Worm (Caenorhabditis elegans) whole organism, late embryonic: ENCODE results near the gene glb-5.

Experiments used
- C38D4.7 ChIP-seq: fragments of 200-800 bp; sonication (Bioruptor generic); optimal IDR thresholded peaks from 2 replicates; lab custom pipeline; 2018; ENCODE audit warnings: mild to moderate bottlenecking, missing genetic modification characterization, moderate library complexity, missing compliant biosample characterization
- ahr-1 ChIP-seq: sonication (generic microtip); optimal IDR thresholded peaks from 2 replicates; lab custom pipeline; 2016; ENCODE audit warnings: missing genetic modification characterization, missing compliant biosample characterization
- dmd-4 ChIP-seq: sonication (generic microtip); optimal IDR thresholded peaks from 2 replicates; lab custom pipeline; 2016; ENCODE audit warnings: borderline replicate concordance, missing genetic modification characterization, missing compliant biosample characterization
- fkh-10 ChIP-seq: fragments of 150-350 bp; optimal IDR thresholded peaks from 2 replicates; lab custom pipeline; 2014; ENCODE audit warnings: missing biosample characterization, missing genetic modification reagents, missing genetic modification characterization
- lin-11 ChIP-seq: fragments of 200-800 bp; sonication (Bioruptor generic); optimal IDR thresholded peaks from 2 replicates; lab custom pipeline; 2018; ENCODE audit warnings: mild to moderate bottlenecking, missing genetic modification characterization, missing compliant biosample characterization
- nhr-11 ChIP-seq: fragments of 150-350 bp; optimal IDR thresholded peaks from 2 replicates; lab custom pipeline; 2014; ENCODE audit warnings: missing biosample characterization, missing genetic modification characterization
- pha-4 ChIP-seq: fragments of 150-350 bp; optimal IDR thresholded peaks from 2 replicates; lab custom pipeline; 2018; ENCODE audit warnings: missing biosample characterization, missing genetic modification reagents, missing genetic modification characterization

DNA sequence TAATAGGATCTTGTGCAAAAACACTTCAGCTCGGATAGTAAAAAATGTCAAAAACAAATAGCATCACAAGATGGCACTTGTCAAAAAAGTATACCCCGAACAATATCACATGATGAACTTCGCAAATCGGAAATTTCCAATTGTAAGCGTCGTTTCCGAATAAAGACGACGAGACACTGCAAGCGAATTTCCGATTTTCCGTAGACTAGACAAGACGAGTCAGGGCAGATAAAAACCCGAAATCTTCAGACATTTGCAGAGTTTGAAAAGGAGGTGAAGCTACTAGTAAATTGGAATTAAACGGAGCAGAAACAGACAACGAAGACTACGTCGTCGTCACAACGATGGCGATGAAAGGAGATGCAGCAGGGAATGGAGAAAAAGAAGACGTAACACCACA lies 13.0 kb downstream of the glb-5 start:
- TF ChIP-seq fkh-10 (GFP tag; lab: Kevin White, UChicago) (no peak), dmd-4 (tag; lab: Kevin White, UChicago) (no peak), C38D4.7 (GFP tag; lab: Kevin White, UChicago) (no peak), lin-11 (tag; lab: Kevin White, UChicago) (no peak), ahr-1 (tag; lab: Kevin White, UChicago) (no peak), pha-4 (tag; lab: Kevin White, UChicago) (no peak), nhr-11 (tag; lab: Kevin White, UChicago) (no peak)
